Worm (Caenorhabditis elegans) whole organism, L2 larva: ENCODE data around the gene taf-9.

Experiments used
- dmd-4 ChIP-seq: sonication (generic microtip); optimal IDR thresholded peaks from 2 replicates; lab custom pipeline; 2017; ENCODE audit warnings: missing biosample characterization, missing genetic modification characterization
- egl-27 ChIP-seq: sonication (generic microtip); optimal IDR thresholded peaks from 3 replicates; lab custom pipeline; 2017; ENCODE audit warnings: missing biosample characterization, missing genetic modification reagents, missing genetic modification characterization
- mab-5 ChIP-seq: fragments of 150-350 bp; optimal IDR thresholded peaks from 2 replicates; lab custom pipeline; 2014; ENCODE audit warnings: missing biosample characterization, missing genetic modification characterization
- mdl-1 ChIP-seq, 2 experiments: fragments of 150-350 bp in 1 of 2; sonication (generic microtip) in 1 of 2; optimal IDR thresholded peaks; 2 replicates each; lab custom pipeline; 2017; ENCODE audit warnings: missing biosample characterization in 2 of 2, missing genetic modification characterization in 2 of 2
- nhr-11 ChIP-seq: fragments of 150-350 bp; optimal IDR thresholded peaks from 2 replicates; lab custom pipeline; 2014; ENCODE audit warnings: missing biosample characterization, missing genetic modification characterization
- nhr-237 ChIP-seq: fragments of 150-350 bp; optimal IDR thresholded peaks from 2 replicates; lab custom pipeline; 2014; ENCODE audit warnings: missing biosample characterization, missing genetic modification characterization
- nhr-25 ChIP-seq: fragments of 150-350 bp; sonication (generic microtip); optimal IDR thresholded peaks from 3 replicates; lab custom pipeline; 2014; ENCODE audit warnings: missing biosample characterization, missing genetic modification characterization
- nhr-6 ChIP-seq: fragments of 150-350 bp; optimal IDR thresholded peaks from 2 replicates; lab custom pipeline; 2014; ENCODE audit warnings: missing biosample characterization, missing genetic modification characterization
- snpc-4 ChIP-seq: fragments of 150-350 bp; optimal IDR thresholded peaks from 2 replicates; lab custom pipeline; 2014; ENCODE audit warnings: missing biosample characterization, missing genetic modification characterization
- unc-55 ChIP-seq: fragments of 150-350 bp; sonication (generic microtip); optimal IDR thresholded peaks from 3 replicates; lab custom pipeline; 2014; ENCODE audit warnings: missing biosample characterization, missing genetic modification reagents, missing genetic modification characterization
- unc-62 ChIP-seq: fragments of 150-350 bp; optimal IDR thresholded peaks from 2 replicates; lab custom pipeline; 2014; ENCODE audit warnings: missing biosample characterization, missing genetic modification reagents, missing genetic modification characterization
- ztf-11 ChIP-seq: sonication (generic microtip); optimal IDR thresholded peaks from 2 replicates; lab custom pipeline; 2017; ENCODE audit warnings: missing biosample characterization, missing genetic modification characterization

- TF ChIP-seq mab-5 (tag; lab: Kevin White, UChicago) (peak; percentile 35), dmd-4 (tag; lab: Kevin White, UChicago) (no peak), unc-62 (GFP tag; lab: Kevin White, UChicago) (no peak), nhr-11 (no peak), egl-27 (tag; lab: Kevin White, UChicago) (no peak), nhr-237 (tag; lab: Kevin White, UChicago) (no peak), nhr-6 (tag; lab: Kevin White, UChicago) (no peak), nhr-25 (no peak), mdl-1 (tag; optimal IDR thresholded peaks at IDR 0.05; lab: Kevin White, UChicago) (no peak), unc-55 (GFP tag; lab: Kevin White, UChicago) (no peak), snpc-4 (tag; lab: Kevin White, UChicago) (no peak), ztf-11 (tag; lab: Kevin White, UChicago) (no peak)
Measured at ce11 chrIII:13635235-13635634, 11.2 kb downstream of the taf-9 start.
